Worm (Caenorhabditis elegans) whole organism, midembryonic: ENCODE measurements around the gene pro-3.
A peak's percentile ranks its signal among the peaks of the same experiment; 100 is the strongest.

ENCODE experiments used
- T22C8.4 ChIP-seq: fragments of 200-800 bp; sonication (Bioruptor generic); IDR thresholded peaks from 2 replicates; pipeline ENCODE4 v1.3.6; 2022; ENCODE audit warnings: missing genetic modification characterization, missing compliant biosample characterization
- cog-1 ChIP-seq: sonication (generic microtip); optimal IDR thresholded peaks from 2 replicates; lab custom pipeline; 2016; ENCODE audit warnings: missing genetic modification characterization, missing compliant biosample characterization
- flt-1 ChIP-seq: fragments of 200-800 bp; sonication (Bioruptor generic); IDR thresholded peaks from 2 replicates; pipeline ENCODE4 v1.3.6; 2022; ENCODE audit warnings: missing genetic modification characterization, missing compliant biosample characterization
- klf-2 ChIP-seq: fragments of 200-800 bp; sonication (Bioruptor generic); conservative IDR thresholded peaks from 2 replicates; pipeline ENCODE4 v1.3.6; 2022; ENCODE audit warnings: missing genetic modification reagents, missing genetic modification characterization, missing compliant biosample characterization
- med-1 ChIP-seq: sonication (generic microtip); optimal IDR thresholded peaks from 2 replicates; lab custom pipeline; 2017; ENCODE audit warnings: missing genetic modification characterization, mild to moderate bottlenecking, missing compliant biosample characterization, antibody characterized with exemption, missing genetic modification reagents; ENCODE audit not compliant: insufficient read depth
- ref-1 ChIP-seq: fragments of 200-800 bp; sonication (Bioruptor generic); conservative IDR thresholded peaks from 2 replicates; pipeline ENCODE4 v1.3.6; 2022; ENCODE audit warnings: missing genetic modification reagents, missing genetic modification characterization, missing compliant biosample characterization
- tab-1 ChIP-seq: fragments of 200-800 bp; sonication (Bioruptor generic); IDR thresholded peaks from 2 replicates; pipeline ENCODE4 v1.3.6; 2022; ENCODE audit warnings: missing genetic modification characterization, missing compliant biosample characterization
- ztf-23 ChIP-seq: fragments of 200-800 bp; sonication (Bioruptor generic); IDR thresholded peaks from 2 replicates; pipeline ENCODE4 v1.3.6; 2022; ENCODE audit warnings: missing genetic modification reagents, missing genetic modification characterization, missing compliant biosample characterization
- ztf-29 ChIP-seq: fragments of 200-800 bp; sonication (Bioruptor generic); IDR thresholded peaks from 2 replicates; pipeline ENCODE4 v1.3.6; 2022; ENCODE audit warnings: missing genetic modification reagents, missing genetic modification characterization, missing compliant biosample characterization

Gene pro-3

DNA sequence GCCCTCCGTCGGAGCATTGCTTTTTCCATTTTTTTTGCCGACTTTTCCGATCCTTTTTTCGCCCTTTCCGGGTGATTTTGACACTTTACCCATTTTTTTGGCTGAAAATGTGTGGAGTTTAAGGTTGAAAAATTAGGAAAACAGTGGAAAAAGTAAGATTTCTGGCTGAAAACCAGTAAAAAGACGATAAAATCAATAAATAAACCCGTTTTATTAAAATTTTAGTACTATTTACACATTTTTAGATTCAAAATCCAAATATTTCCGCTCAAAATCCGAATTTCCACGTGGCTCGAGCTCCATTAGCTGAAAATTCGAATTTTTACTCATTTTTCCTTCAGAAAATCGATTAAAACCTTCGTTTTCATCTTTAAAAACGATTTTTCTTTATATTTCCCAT lies at the start of gene pro-3:
Gene pro-3, minus strand, starts transcription at position 101 of the 400 bp plus-strand sequence.
- TF ChIP-seq flt-1, result no peak
- TF ChIP-seq ref-1 (GFP tag; lab: Robert Waterston, UW), result no peak
- TF ChIP-seq ztf-23, result no peak
- no peak for TF ChIP-seq med-1 (GFP tag; lab: Kevin White, UChicago)
- TF ChIP-seq T22C8.4 (GFP tag; lab: Robert Waterston, UW), result no peak
- TF ChIP-seq klf-2 (GFP tag; lab: Robert Waterston, UW), result no peak
- TF ChIP-seq cog-1 (tag; lab: Kevin White, UChicago), result no peak
- TF ChIP-seq ztf-29, result no peak
- no peak for TF ChIP-seq tab-1 (GFP tag; lab: Robert Waterston, UW)

DNA sequence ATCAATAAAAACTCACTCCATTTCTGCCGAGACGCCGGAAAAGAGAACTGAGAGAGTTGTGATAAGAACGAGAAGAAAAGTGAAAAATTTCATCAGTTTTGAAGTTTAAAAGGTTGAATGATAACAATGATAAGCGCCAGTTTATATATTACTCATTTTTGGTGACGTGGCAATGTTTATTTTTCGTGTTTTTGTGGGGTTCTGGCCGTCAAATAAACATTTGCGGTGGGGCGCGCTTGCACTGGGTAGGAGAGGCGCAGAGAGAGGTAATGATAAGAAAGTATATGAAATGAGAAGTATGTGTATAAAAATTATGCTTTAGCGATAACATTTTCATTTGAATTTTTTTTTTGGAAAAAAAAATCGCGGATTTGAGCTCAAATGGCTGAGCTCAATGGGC lies 40.5 kb upstream of the pro-3 start, which contains the start of gene Y39B6A.5:
Gene Y39B6A.5, minus strand, starts transcription at position 214 of the 400 bp plus-strand sequence.
- TF ChIP-seq med-1 (GFP tag; lab: Kevin White, UChicago), result no peak
- no peak for TF ChIP-seq klf-2 (GFP tag; lab: Robert Waterston, UW)
- TF ChIP-seq ztf-23, result no peak
- TF ChIP-seq flt-1, result no peak
- TF ChIP-seq cog-1 (tag; lab: Kevin White, UChicago), result no peak
- TF ChIP-seq ztf-29, result no peak
- TF ChIP-seq T22C8.4 (GFP tag; lab: Robert Waterston, UW), result no peak
- TF ChIP-seq ref-1 (GFP tag; lab: Robert Waterston, UW), result no peak
- TF ChIP-seq tab-1 (GFP tag; lab: Robert Waterston, UW), result no peak

DNA sequence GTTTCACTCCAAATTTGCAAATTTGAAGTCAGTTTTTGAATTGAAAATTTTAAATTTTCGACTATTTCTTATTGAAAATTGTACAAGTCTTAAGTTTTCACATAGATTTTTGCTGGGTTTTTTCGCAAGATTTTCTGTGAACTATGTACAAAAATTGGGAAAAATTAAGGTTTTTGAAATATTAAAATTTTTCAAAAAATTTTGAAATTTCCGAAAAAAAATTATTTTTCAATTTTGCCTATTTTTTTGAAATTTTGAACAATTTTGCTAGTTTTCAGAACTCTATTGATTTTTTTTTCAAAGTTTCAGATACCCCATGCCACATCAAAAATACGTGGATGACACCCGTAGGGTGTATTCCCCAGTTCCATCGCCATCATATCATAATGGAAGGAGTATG lies 35.6 kb upstream of the pro-3 start, which contains the start of gene tsp-13:
Gene tsp-13, plus strand, starts transcription at position 301 of the 400 bp plus-strand sequence.
- TF ChIP-seq T22C8.4 (GFP tag; lab: Robert Waterston, UW) (no peak), ref-1 (GFP tag; lab: Robert Waterston, UW) (no peak), ztf-29 (no peak), ztf-23 (no peak), cog-1 (tag; lab: Kevin White, UChicago) (no peak), med-1 (GFP tag; lab: Kevin White, UChicago) (no peak), flt-1 (no peak), tab-1 (GFP tag; lab: Robert Waterston, UW) (no peak), klf-2 (GFP tag; lab: Robert Waterston, UW) (no peak)

DNA sequence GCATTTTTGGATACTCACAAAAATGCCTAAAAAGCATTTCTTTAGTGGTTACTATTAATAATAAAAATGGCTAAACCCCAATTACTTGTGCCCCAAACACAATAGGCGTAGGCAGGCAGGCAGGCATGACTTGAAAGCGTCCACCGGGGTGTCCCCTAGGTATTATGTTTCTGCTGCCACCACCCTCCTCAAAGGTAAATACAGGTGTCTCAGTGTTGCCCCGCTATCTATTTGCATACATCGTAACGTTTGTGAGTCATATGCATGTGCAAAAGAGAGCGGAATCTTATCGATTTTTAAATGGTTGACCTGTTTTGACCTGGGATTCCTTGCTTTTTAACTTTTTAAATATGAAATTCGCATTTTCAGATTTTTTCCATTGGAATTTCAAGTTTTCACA lies 35.0 kb upstream of the pro-3 start:
- no peak for TF ChIP-seq ztf-29
- TF ChIP-seq ref-1 (GFP tag; lab: Robert Waterston, UW), result no peak
- TF ChIP-seq tab-1 (GFP tag; lab: Robert Waterston, UW), result no peak
- no peak for TF ChIP-seq T22C8.4 (GFP tag; lab: Robert Waterston, UW)
- TF ChIP-seq flt-1, result no peak
- no peak for TF ChIP-seq ztf-23
- no peak for TF ChIP-seq klf-2 (GFP tag; lab: Robert Waterston, UW)
- TF ChIP-seq cog-1 (tag; lab: Kevin White, UChicago), result no peak
- TF ChIP-seq med-1 (GFP tag; lab: Kevin White, UChicago), result no peak

ce11 chrV:19152328-19152727 lies 34.1 kb upstream of the pro-3 start, which contains the start of gene Y39B6A.69:
Y39B6A.69 (minus strand) TSS chrV:19152428.
- TF ChIP-seq ztf-23 (no peak), med-1 (GFP tag; lab: Kevin White, UChicago) (no peak), tab-1 (GFP tag; lab: Robert Waterston, UW) (no peak)

ce11 chrV:19149057-19149456 lies 30.8 kb upstream of the pro-3 start, which contains the start of gene Y39B6A.7:
Y39B6A.7 (minus strand) TSS chrV:19149157.
- no peak for TF ChIP-seq ztf-23
- TF ChIP-seq T22C8.4 (GFP tag; lab: Robert Waterston, UW), result no peak
- TF ChIP-seq ztf-29, result no peak
- no peak for TF ChIP-seq ref-1 (GFP tag; lab: Robert Waterston, UW)
- TF ChIP-seq cog-1 (tag; lab: Kevin White, UChicago), result no peak
- TF ChIP-seq flt-1, result no peak
- TF ChIP-seq med-1 (GFP tag; lab: Kevin White, UChicago), result no peak
- TF ChIP-seq tab-1 (GFP tag; lab: Robert Waterston, UW), result no peak
- no peak for TF ChIP-seq klf-2 (GFP tag; lab: Robert Waterston, UW)

DNA sequence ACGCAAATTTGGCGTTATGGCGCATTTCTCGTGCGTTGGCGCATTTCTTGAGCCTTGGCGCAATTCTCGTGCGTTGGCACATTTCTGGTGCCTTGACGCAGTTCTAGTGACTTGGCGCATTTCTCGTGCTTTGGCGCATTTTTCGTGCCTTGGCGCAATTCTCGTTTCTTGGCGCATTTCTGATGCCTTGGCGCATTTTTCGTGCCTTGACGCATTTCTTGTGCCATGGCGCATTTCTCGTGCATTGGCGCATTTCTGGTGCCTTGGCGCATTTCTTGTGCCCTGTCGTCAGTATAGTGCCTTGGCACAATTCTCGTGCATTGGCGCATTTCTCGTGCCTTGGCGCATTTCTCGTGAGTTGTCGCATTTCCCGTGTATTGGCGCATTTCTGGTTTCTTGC lies 30.1 kb upstream of the pro-3 start:
- no peak for TF ChIP-seq flt-1

DNA sequence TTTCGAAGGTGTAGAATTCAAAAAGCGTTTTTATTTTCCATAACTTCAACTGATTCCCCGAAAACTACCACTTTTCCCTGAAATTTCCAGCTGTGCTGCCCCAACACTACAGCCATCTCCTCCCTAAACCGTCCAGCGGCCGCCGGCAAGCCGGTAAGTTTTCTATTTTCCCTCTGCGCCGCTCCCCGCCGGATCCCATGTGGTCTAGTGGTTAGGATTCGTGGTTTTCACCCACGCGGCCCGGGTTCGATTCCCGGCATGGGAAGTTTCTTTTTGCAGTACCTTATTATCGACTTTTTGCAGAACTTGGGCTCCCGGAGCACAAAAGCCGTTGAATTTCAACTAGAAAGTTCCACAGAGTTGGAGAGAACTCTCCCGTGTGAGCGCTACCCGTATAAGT lies 24.4 kb upstream of the pro-3 start:
- TF ChIP-seq cog-1 (tag; lab: Kevin White, UChicago) (no peak), tab-1 (GFP tag; lab: Robert Waterston, UW) (no peak), ztf-23 (peak; percentile 49; the same call in 1 of the 2 replicates), klf-2 (GFP tag; lab: Robert Waterston, UW) (no peak), T22C8.4 (GFP tag; lab: Robert Waterston, UW) (no peak; the same call in 1 of the 2 replicates), med-1 (GFP tag; lab: Kevin White, UChicago) (no peak), flt-1 (peak; percentile 44; the same call in 1 of the 2 replicates), ref-1 (GFP tag; lab: Robert Waterston, UW) (no peak), ztf-29 (no peak)

- TF ChIP-seq flt-1 (no peak), tab-1 (GFP tag; lab: Robert Waterston, UW) (no peak), T22C8.4 (GFP tag; lab: Robert Waterston, UW) (no peak), ztf-29 (no peak), ref-1 (GFP tag; lab: Robert Waterston, UW) (no peak), ztf-23 (no peak), klf-2 (GFP tag; lab: Robert Waterston, UW) (no peak), med-1 (GFP tag; lab: Kevin White, UChicago) (no peak), cog-1 (tag; lab: Kevin White, UChicago) (no peak)
Observed at ce11 chrV:19140495-19140894, 22.3 kb upstream of the pro-3 start, which contains the start of gene cpg-23. cpg-23 (plus strand) TSS chrV:19140795.

- TF ChIP-seq ztf-23 (no peak), tab-1 (GFP tag; lab: Robert Waterston, UW) (no peak), cog-1 (tag; lab: Kevin White, UChicago) (no peak), ztf-29 (no peak), med-1 (GFP tag; lab: Kevin White, UChicago) (no peak), ref-1 (GFP tag; lab: Robert Waterston, UW) (no peak), T22C8.4 (GFP tag; lab: Robert Waterston, UW) (no peak), flt-1 (no peak), klf-2 (GFP tag; lab: Robert Waterston, UW) (no peak)
Observed at ce11 chrV:19136206-19136605, 18.0 kb upstream of the pro-3 start, which contains the start of gene Y39B6A.9. Y39B6A.9 (plus strand) TSS chrV:19136506.
